Worm (Caenorhabditis elegans): Measurements from ENCODE around the gene F46H6.5.

The F46H6.5 gene

ce11 chrX:4503259-4503658 lies 11.3 kb upstream of the F46H6.5 start:
- TF ChIP-seq lsy-2 (tag; optimal IDR thresholded peaks at IDR 0.05) (peak in 1 of 2 experiments; percentile 2), unc-62 (GFP tag; optimal IDR thresholded peaks at IDR 0.05 in 1 of 2) (peak in 1 of 2 experiments; percentile 65), unc-62 (tag; optimal IDR thresholded peaks at IDR 0.05) (no peak), dmd-8 (GFP tag; IDR thresholded peaks at IDR 0.05) (no peak), daf-16 (GFP tag; optimal IDR thresholded peaks at IDR 0.05) (peak in 1 of 2 experiments; percentile 84), daf-16 (tag; optimal IDR thresholded peaks at IDR 0.05) (no peak), ceh-44 (GFP tag; IDR thresholded peaks at IDR 0.05) (no peak)

- TF ChIP-seq pqm-1 (tag; optimal IDR thresholded peaks at IDR 0.05) (peak; percentile 72), rbr-2 (tag; optimal IDR thresholded peaks at IDR 0.05) (no peak), F10B5.3 (tag; optimal IDR thresholded peaks at IDR 0.05) (no peak), daf-16 (GFP tag; optimal IDR thresholded peaks at IDR 0.05) (no peak), daf-16 (tag; optimal IDR thresholded peaks at IDR 0.05) (peak; percentile 58), nhr-28 (tag; optimal IDR thresholded peaks at IDR 0.05) (peak; percentile 28), php-3 (GFP tag; IDR thresholded peaks at IDR 0.05) (peak; percentile 79), dve-1 (tag; optimal IDR thresholded peaks at IDR 0.05; ENCODE audit: insufficient read depth) (peak; percentile 0)
These were observed 10.0 kb upstream of the F46H6.5 start for ce11 chrX:4502039-4502438.

DNA sequence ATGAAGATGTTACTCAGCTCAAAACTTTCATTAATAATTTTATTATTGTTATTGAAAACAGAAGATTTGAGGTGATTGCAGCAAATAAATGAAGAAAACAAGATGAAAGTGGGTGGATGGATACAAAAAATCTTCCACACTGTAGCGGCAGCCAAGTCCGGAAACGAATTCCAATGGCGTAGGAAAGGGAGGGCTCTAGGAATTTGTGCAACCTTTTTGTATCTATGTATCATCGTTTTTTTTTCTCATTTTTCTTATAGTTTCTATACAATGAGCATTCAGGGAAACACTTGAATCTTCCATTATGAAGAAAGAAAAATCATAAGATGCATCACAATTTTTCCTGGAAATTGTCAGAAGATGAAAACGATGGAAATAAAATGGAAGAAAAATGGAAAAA lies 8.5 kb upstream of the F46H6.5 start:
- no peak for TF ChIP-seq duxl-1 (tag; optimal IDR thresholded peaks at IDR 0.05; ENCODE audit: poor library complexity)
- peak; percentile 92 for TF ChIP-seq aha-1 (tag)

DNA sequence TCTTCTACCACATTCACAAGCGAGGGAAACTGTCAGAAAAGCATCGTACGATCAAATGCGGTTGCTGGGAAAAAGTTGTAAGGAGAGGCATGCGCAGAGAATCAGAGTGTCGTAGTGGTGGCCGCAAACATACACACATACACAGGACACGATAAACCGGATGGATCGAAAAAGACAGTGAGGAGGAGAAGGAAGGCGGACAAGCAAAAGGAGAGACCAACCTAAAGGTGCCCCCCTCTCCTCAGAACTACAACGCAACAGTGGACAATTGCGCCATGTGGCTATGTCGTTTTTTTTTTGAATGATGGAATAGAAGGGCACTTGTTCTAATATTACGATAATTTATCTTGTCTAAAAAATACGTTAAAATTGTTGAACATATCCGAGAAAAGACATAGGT lies 6.5 kb upstream of the F46H6.5 start:
- TF ChIP-seq unc-62 (GFP tag; optimal IDR thresholded peaks at IDR 0.05 in 1 of 2) (peak in 1 of 2 experiments; percentile 67), unc-62 (tag; optimal IDR thresholded peaks at IDR 0.05) (no peak), duxl-1 (tag; optimal IDR thresholded peaks at IDR 0.05; ENCODE audit: poor library complexity) (no peak), set-16 (GFP tag; IDR thresholded peaks at IDR 0.05) (no peak), aha-1 (tag) (peak; percentile 63), ceh-82 (tag; optimal IDR thresholded peaks at IDR 0.05) (no peak), zip-11 (GFP tag; IDR thresholded peaks at IDR 0.05) (no peak), mxl-3 (GFP tag; optimal IDR thresholded peaks at IDR 0.05) (peak; percentile 7)

ce11 chrX:4498078-4498477 lies 6.1 kb upstream of the F46H6.5 start:
- TF ChIP-seq spr-1 (tag; optimal IDR thresholded peaks at IDR 0.05) (no peak), hmg-1.1 (GFP tag; IDR thresholded peaks at IDR 0.05) (no peak), mdl-1 (tag; optimal IDR thresholded peaks at IDR 0.05) (peak in 1 of 2 experiments; percentile 59), F37D6.2 (tag; optimal IDR thresholded peaks at IDR 0.05) (no peak), zfp-2 (tag; optimal IDR thresholded peaks at IDR 0.05) (no peak), nhr-237 (tag; optimal IDR thresholded peaks at IDR 0.05) (no peak), ztf-7 (tag; optimal IDR thresholded peaks at IDR 0.05) (no peak), egl-43 (GFP tag; IDR thresholded peaks at IDR 0.05) (no peak), mes-2 (tag; optimal IDR thresholded peaks at IDR 0.05; ENCODE audit: poor library complexity, severe bottlenecking) (peak; percentile 23), lin-15B (tag; optimal IDR thresholded peaks at IDR 0.05) (no peak), vab-7 (GFP tag; IDR thresholded peaks at IDR 0.05) (no peak), Y75B8A.6 (GFP tag; IDR thresholded peaks at IDR 0.05) (no peak), pqm-1 (tag; optimal IDR thresholded peaks at IDR 0.05) (peak; percentile 82), daf-16 (GFP tag; optimal IDR thresholded peaks at IDR 0.05) (no peak), daf-16 (tag; optimal IDR thresholded peaks at IDR 0.05) (peak; percentile 92), cey-2 (tag; optimal IDR thresholded peaks at IDR 0.05; ENCODE audit: borderline replicate concordance, insufficient read depth) (no peak), ceh-20 (GFP tag; IDR thresholded peaks at IDR 0.05) (no peak), saeg-2 (GFP tag; IDR thresholded peaks at IDR 0.05) (no peak), dmd-6 (GFP tag; IDR thresholded peaks at IDR 0.05) (peak; percentile 45), lir-3 (tag; optimal IDR thresholded peaks at IDR 0.05) (no peak), hlh-11 (tag; optimal IDR thresholded peaks at IDR 0.05) (peak; percentile 68), lim-7 (GFP tag; IDR thresholded peaks at IDR 0.05) (no peak), ctbp-1 (GFP tag; IDR thresholded peaks at IDR 0.05) (no peak), egl-27 (tag; optimal IDR thresholded peaks at IDR 0.05) (no peak), jun-1 (tag; optimal IDR thresholded peaks at IDR 0.05) (no peak), lin-13 (GFP tag; optimal IDR thresholded peaks at IDR 0.05) (no peak), ZK337.2 (GFP tag; IDR thresholded peaks at IDR 0.05) (no peak), aly-2 (tag; optimal IDR thresholded peaks at IDR 0.05) (no peak), nhr-6 (tag; optimal IDR thresholded peaks at IDR 0.05) (no peak)

Measured in whole organism, L4 larva.